Worm (Caenorhabditis elegans): ENCODE measurements around the gene C46F11.5.

DNA sequence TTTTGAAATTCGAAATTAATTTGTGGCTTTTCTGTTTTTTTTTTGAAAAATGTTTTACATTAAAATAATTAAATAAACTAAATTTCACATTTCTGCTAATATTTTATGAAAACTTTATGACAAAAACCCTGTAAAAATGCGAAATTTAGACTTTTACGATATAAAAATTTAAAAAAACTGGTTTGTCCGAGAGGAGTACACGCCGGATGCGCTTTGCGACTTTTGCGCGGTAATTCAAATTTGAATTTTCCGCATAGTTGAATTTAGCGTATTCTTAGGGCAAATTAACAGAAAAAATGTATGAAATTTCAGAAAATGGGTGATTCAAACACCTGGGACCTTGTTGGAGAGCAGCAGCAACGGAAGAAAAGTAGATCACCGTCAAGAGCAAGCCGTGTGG, 13.3 kb downstream of the C46F11.5 start, which contains the start of gene unc-93:
- TF ChIP-seq ceh-13 (GFP tag; optimal IDR thresholded peaks at IDR 0.05) (no peak), flt-1 (GFP tag; IDR thresholded peaks at IDR 0.05) (no peak), scrt-1 (GFP tag; IDR thresholded peaks at IDR 0.05) (no peak), ama-1 (optimal IDR thresholded peaks at IDR 0.05) (no peak), ets-7 (tag; optimal IDR thresholded peaks at IDR 0.05) (no peak), B0310.2 (tag; optimal IDR thresholded peaks at IDR 0.05) (no peak), tbx-11 (GFP tag; IDR thresholded peaks at IDR 0.05) (no peak), tbx-37 (GFP tag; conservative IDR thresholded peaks at IDR 0.05) (no peak), pes-1 (GFP tag; IDR thresholded peaks at IDR 0.05) (no peak), hmbx-1 (tag; optimal IDR thresholded peaks at IDR 0.05) (no peak), F13C5.2 (tag; optimal IDR thresholded peaks at IDR 0.05) (no peak), hnd-1 (tag; optimal IDR thresholded peaks at IDR 0.05) (no peak), hmg-4 (GFP tag; optimal IDR thresholded peaks at IDR 0.05) (no peak), ceh-36 (tag; optimal IDR thresholded peaks at IDR 0.05) (no peak)
